Worm (Caenorhabditis elegans) whole organism, mixed stage, embryonic: ENCODE results near the gene C49F8.15.

Source experiments
- blmp-1 ChIP-seq: fragments of 150-350 bp; optimal IDR thresholded peaks from 2 replicates; lab custom pipeline; 2014; ENCODE audit warnings: missing biosample characterization, missing genetic modification characterization
- ces-1 ChIP-seq: fragments of 150-350 bp; optimal IDR thresholded peaks from 2 replicates; lab custom pipeline; 2014; ENCODE audit warnings: missing biosample characterization, missing genetic modification reagents, missing genetic modification characterization
- elt-3 ChIP-seq: fragments of 150-350 bp; optimal IDR thresholded peaks from 2 replicates; lab custom pipeline; 2014; ENCODE audit warnings: missing biosample characterization, missing genetic modification characterization
- lin-13 ChIP-seq: fragments of 150-350 bp; optimal IDR thresholded peaks from 2 replicates; lab custom pipeline; 2014; ENCODE audit warnings: missing biosample characterization, missing genetic modification characterization
- nhr-12 ChIP-seq: fragments of 150-350 bp; optimal IDR thresholded peaks from 2 replicates; lab custom pipeline; 2014; ENCODE audit warnings: missing biosample characterization, missing genetic modification characterization
- nhr-76 ChIP-seq: sonication (generic microtip); optimal IDR thresholded peaks from 2 replicates; lab custom pipeline; 2017; ENCODE audit warnings: missing biosample characterization, missing genetic modification characterization
- sptf-1 ChIP-seq: sonication (generic microtip); optimal IDR thresholded peaks from 2 replicates; lab custom pipeline; 2017; ENCODE audit warnings: mild to moderate bottlenecking, missing genetic modification characterization, moderate library complexity, missing compliant biosample characterization
- unc-39 ChIP-seq: fragments of 150-350 bp; optimal IDR thresholded peaks from 2 replicates; lab custom pipeline; 2014; ENCODE audit warnings: missing biosample characterization, missing genetic modification characterization
- unc-62 ChIP-seq: fragments of 150-350 bp; optimal IDR thresholded peaks from 2 replicates; lab custom pipeline; 2014; ENCODE audit warnings: missing biosample characterization, missing genetic modification reagents, missing genetic modification characterization
- zip-8 ChIP-seq: fragments of 150-350 bp; optimal IDR thresholded peaks from 2 replicates; lab custom pipeline; 2014; ENCODE audit warnings: missing biosample characterization, missing genetic modification characterization
- ztf-11 ChIP-seq: fragments of 150-350 bp; optimal IDR thresholded peaks from 2 replicates; lab custom pipeline; 2014; ENCODE audit warnings: missing biosample characterization, missing genetic modification characterization

DNA sequence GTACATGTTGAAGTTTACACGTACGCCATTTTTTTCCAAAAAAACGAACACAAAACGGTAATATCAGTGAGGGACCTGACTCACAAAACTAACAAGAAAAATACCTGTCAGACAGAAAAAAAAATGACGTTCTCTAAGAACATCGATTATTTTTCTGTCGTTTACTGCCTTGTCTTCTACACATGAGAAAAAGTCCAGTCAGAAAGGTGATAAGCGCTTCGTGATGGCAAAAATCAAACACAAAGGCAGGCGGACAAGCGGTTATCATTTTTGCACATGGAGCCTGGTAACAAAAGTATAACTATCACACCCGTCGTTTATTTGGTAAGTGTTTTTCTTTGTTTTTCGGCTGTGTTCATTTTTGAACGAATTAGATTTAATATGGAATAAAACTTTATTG, 28.6 kb downstream of the C49F8.15 start, which contains the start of gene F46G10.4:
- TF ChIP-seq unc-62 (GFP tag; lab: Kevin White, UChicago) (no peak), ces-1 (no peak), blmp-1 (tag; lab: Kevin White, UChicago) (no peak), unc-39 (tag; lab: Kevin White, UChicago) (no peak), lin-13 (tag; lab: Kevin White, UChicago) (no peak), zip-8 (no peak), sptf-1 (tag; lab: Kevin White, UChicago) (no peak), ztf-11 (tag; lab: Kevin White, UChicago) (no peak), nhr-12 (no peak), elt-3 (no peak), nhr-76 (tag; lab: Kevin White, UChicago) (no peak)
